Fruit fly (Drosophila melanogaster): ENCODE data around the gene mamo.
A peak's percentile ranks its signal among the peaks of the same experiment; 100 is the strongest.

The mamo gene

DNA sequence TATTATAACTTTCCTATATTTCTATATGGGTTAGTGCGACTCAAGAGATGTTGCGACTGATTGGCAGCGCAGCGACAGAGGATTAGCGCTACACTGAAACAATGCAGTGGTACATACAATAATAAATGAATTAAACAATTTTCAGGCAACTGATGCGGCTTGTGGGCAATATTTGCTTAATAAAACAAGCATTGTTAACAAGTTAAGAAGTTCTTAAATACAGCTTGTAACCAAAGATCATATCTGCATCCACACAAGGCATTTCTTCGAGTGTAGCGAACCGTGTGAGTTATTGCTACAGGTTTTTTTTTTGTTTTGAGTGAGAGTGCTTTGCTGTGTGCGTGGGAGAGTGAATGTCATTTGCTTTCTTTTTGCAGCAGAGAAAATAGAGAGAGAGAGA is 151.4 kb downstream of the mamo start (continued):
- TF ChIP-seq CG10959 (GFP tag; IDR thresholded peaks at IDR 0.05): 0 out of 2 replicates have a peak, but pooled peaks have one; percentile 15
- peak; percentile 71 for TF ChIP-seq wor (GFP tag; IDR thresholded peaks at IDR 0.05)
- TF ChIP-seq fd3F (GFP tag; optimal IDR thresholded peaks at IDR 0.05): peak; percentile 13
- peak; percentile 63 for TF ChIP-seq CG10979 (tag; optimal IDR thresholded peaks at IDR 0.05)
- TF ChIP-seq run (tag; optimal IDR thresholded peaks at IDR 0.05): peak; percentile 50
- TF ChIP-seq tap (tag; optimal IDR thresholded peaks at IDR 0.05): peak; percentile 30
- TF ChIP-seq grau (tag; optimal IDR thresholded peaks at IDR 0.05): peak; percentile 57
- no peak for TF ChIP-seq CG2199 (GFP tag; IDR thresholded peaks at IDR 0.05)
- TF ChIP-seq kay (GFP tag; optimal IDR thresholded peaks at IDR 0.05): peak; percentile 39
- TF ChIP-seq CG2120 (GFP tag; optimal IDR thresholded peaks at IDR 0.05): peak; percentile 76
- TF ChIP-seq Xbp1 (GFP tag; optimal IDR thresholded peaks at IDR 0.05): peak; percentile 77
- 0 out of 3 replicates have a peak, but pooled peaks have one; percentile 44 for TF ChIP-seq otp (GFP tag; IDR thresholded peaks at IDR 0.05)
- peak; percentile 53 for TF ChIP-seq Hmr (GFP tag; optimal IDR thresholded peaks at IDR 0.05)
- no peak for TF ChIP-seq CG10565 (GFP tag; optimal IDR thresholded peaks at IDR 0.05)
- TF ChIP-seq Ssrp (tag; optimal IDR thresholded peaks at IDR 0.05): peak; percentile 74
- TF ChIP-seq TFAM (GFP tag; optimal IDR thresholded peaks at IDR 0.05): peak; percentile 3
- peak; percentile 17 for TF ChIP-seq CG2202 (tag; optimal IDR thresholded peaks at IDR 0.05)
- peak; percentile 61 for TF ChIP-seq jing (GFP tag; optimal IDR thresholded peaks at IDR 0.05)
- TF ChIP-seq mld (GFP tag; IDR thresholded peaks at IDR 0.05; ENCODE audit: partially characterized antibody): no peak
- peak; percentile 24 for TF ChIP-seq CG31365 (tag; optimal IDR thresholded peaks at IDR 0.05)
- TF ChIP-seq CG4404 (GFP tag; IDR thresholded peaks at IDR 0.05): peak; percentile 57
- peak; percentile 63 for TF ChIP-seq esg (GFP tag; conservative IDR thresholded peaks at IDR 0.05)
- TF ChIP-seq CG17568 (GFP tag; optimal IDR thresholded peaks at IDR 0.05): peak; percentile 25
- peak; percentile 70 for TF ChIP-seq jumu (GFP tag; optimal IDR thresholded peaks at IDR 0.05)
- no peak for TF ChIP-seq Bdp1 (GFP tag; optimal IDR thresholded peaks at IDR 0.05)
- no peak for TF ChIP-seq tll (GFP tag; optimal IDR thresholded peaks at IDR 0.05)
- peak; percentile 59 for TF ChIP-seq salm (tag; optimal IDR thresholded peaks at IDR 0.05)
- peak; percentile 65 for TF ChIP-seq pho (GFP tag; optimal IDR thresholded peaks at IDR 0.05)
- peak; percentile 58 for TF ChIP-seq CG10654 (GFP tag; optimal IDR thresholded peaks at IDR 0.05)
- peak; percentile 82 for TF ChIP-seq gem (tag; optimal IDR thresholded peaks at IDR 0.05)
- no peak; the same call in 1 of the 3 replicates for TF ChIP-seq Optix (GFP tag; IDR thresholded peaks at IDR 0.05)
- no peak for TF ChIP-seq CG6791 (GFP tag; IDR thresholded peaks at IDR 0.05; ENCODE audit: partially characterized antibody)
- peak; percentile 40 for TF ChIP-seq CG33213 (GFP tag; optimal IDR thresholded peaks at IDR 0.05)
- peak; percentile 28 for TF ChIP-seq D19A (tag; optimal IDR thresholded peaks at IDR 0.05)
- TF ChIP-seq Hmx (GFP tag; optimal IDR thresholded peaks at IDR 0.05): peak; percentile 59
- TF ChIP-seq CG17385 (GFP tag; optimal IDR thresholded peaks at IDR 0.05): peak; percentile 63
- peak; percentile 44; the same call in 1 of the 2 replicates for TF ChIP-seq dan (GFP tag; IDR thresholded peaks at IDR 0.05)
- peak; percentile 18 for TF ChIP-seq CG6765 (GFP tag; optimal IDR thresholded peaks at IDR 0.05)
- TF ChIP-seq CG1024 (GFP tag; IDR thresholded peaks at IDR 0.05): peak; percentile 62
- TF ChIP-seq br (optimal IDR thresholded peaks at IDR 0.05): no peak
- TF ChIP-seq kah (GFP tag; optimal IDR thresholded peaks at IDR 0.05): peak; percentile 38
- TF ChIP-seq CG30020 (tag; optimal IDR thresholded peaks at IDR 0.05): no peak
- TF ChIP-seq twi (tag; optimal IDR thresholded peaks at IDR 0.05): no peak
- peak; percentile 17 for TF ChIP-seq CG7928 (GFP tag; optimal IDR thresholded peaks at IDR 0.05)
- TF ChIP-seq Sin3A (optimal IDR thresholded peaks at IDR 0.05): no peak
- no peak for TF ChIP-seq CG7271 (tag; optimal IDR thresholded peaks at IDR 0.05)
- TF ChIP-seq CG2712 (tag; optimal IDR thresholded peaks at IDR 0.05): peak; percentile 66
- TF ChIP-seq CG12071 (GFP tag; optimal IDR thresholded peaks at IDR 0.05): peak; percentile 75
- TF ChIP-seq CG15269 (tag; optimal IDR thresholded peaks at IDR 0.05): peak; percentile 74
- peak; percentile 33 for TF ChIP-seq sqz (GFP tag; optimal IDR thresholded peaks at IDR 0.05)
- no peak for TF ChIP-seq Fer2 (tag; optimal IDR thresholded peaks at IDR 0.05)

All from whole organism, embryonic.